Worm (Caenorhabditis elegans): ENCODE results near the gene fat-3.

- TF ChIP-seq skn-1 (tag; optimal IDR thresholded peaks at IDR 0.05) (no peak), ztf-4 (tag; optimal IDR thresholded peaks at IDR 0.05) (no peak), fos-1 (tag; optimal IDR thresholded peaks at IDR 0.05) (no peak), sea-2 (GFP tag; optimal IDR thresholded peaks at IDR 0.05) (no peak), nhr-237 (tag; optimal IDR thresholded peaks at IDR 0.05) (no peak), fkh-10 (GFP tag; optimal IDR thresholded peaks at IDR 0.05) (no peak), ceh-16 (tag; optimal IDR thresholded peaks at IDR 0.05) (no peak)
These were observed 45.3 kb downstream of the fat-3 start, which contains the start of gene K07F5.7 for ce11 chrIV:9848075-9848474.
